Worm (Caenorhabditis elegans) whole organism, L4 larva: ENCODE measurements around the gene set-15.

ENCODE experiments used
- D1046.2 ChIP-seq: fragments of 200-800 bp; sonication (Bioruptor generic); IDR thresholded peaks from 2 replicates; pipeline ENCODE4 v1.3.6; 2022; ENCODE audit warnings: missing genetic modification characterization, missing compliant biosample characterization
- F37D6.2 ChIP-seq: sonication (generic microtip); optimal IDR thresholded peaks from 2 replicates; lab custom pipeline; 2016; ENCODE audit warnings: mild to moderate bottlenecking, missing genetic modification characterization, missing compliant biosample characterization
- F44E2.7 ChIP-seq: fragments of 200-800 bp; sonication (Bioruptor generic); IDR thresholded peaks from 2 replicates; pipeline ENCODE4 v2.1.2; 2022; ENCODE audit warnings: missing genetic modification characterization, missing compliant biosample characterization
- T26A8.4 ChIP-seq: fragments of 200-800 bp; sonication (Bioruptor generic); IDR thresholded peaks from 2 replicates; pipeline ENCODE4 v1.3.6; 2022; ENCODE audit warnings: missing genetic modification characterization, missing compliant biosample characterization
- ZK546.5 ChIP-seq, 2 experiments: sonication (generic microtip); optimal IDR thresholded peaks; 2 replicates each; lab custom pipeline; 2017; ENCODE audit warnings: missing biosample characterization in 2 of 2, missing genetic modification characterization in 2 of 2
- aha-1 ChIP-seq: fragments of 150-350 bp; peaks from one replicate; lab custom pipeline; 2014; ENCODE audit warnings: missing biosample characterization, missing genetic modification characterization
- arid-1 ChIP-seq: fragments of 200-800 bp; sonication (Bioruptor generic); conservative IDR thresholded peaks from 2 replicates; pipeline ENCODE4 v1.3.6; 2022; ENCODE audit warnings: missing genetic modification reagents, missing genetic modification characterization, missing compliant biosample characterization
- attf-4 ChIP-seq: sonication (generic microtip); optimal IDR thresholded peaks from 3 replicates; lab custom pipeline; 2017; ENCODE audit warnings: missing biosample characterization, missing genetic modification characterization
- ces-1 ChIP-seq: fragments of 150-350 bp; sonication (generic microtip); optimal IDR thresholded peaks from 4 replicates; lab custom pipeline; 2014; ENCODE audit warnings: missing biosample characterization, missing genetic modification reagents, missing genetic modification characterization
- daf-16 ChIP-seq, 3 experiments: sonication (generic microtip); optimal IDR thresholded peaks; 2 replicates each; lab custom pipeline; 2016 to 2017; ENCODE audit warnings: missing genetic modification characterization in 3 of 3, missing genetic modification reagents in 3 of 3, mild to moderate bottlenecking in 2 of 3, missing compliant biosample characterization in 2 of 3, missing biosample characterization in 1 of 3, moderate library complexity in 1 of 3
- dmd-6 ChIP-seq: fragments of 200-800 bp; sonication (Bioruptor generic); IDR thresholded peaks from 2 replicates; pipeline ENCODE4 v1.3.6; 2022; ENCODE audit warnings: missing genetic modification reagents, missing genetic modification characterization, missing compliant biosample characterization
- dmd-8 ChIP-seq: fragments of 200-800 bp; sonication (Bioruptor generic); IDR thresholded peaks from 2 replicates; pipeline ENCODE4 v1.3.6; 2022; ENCODE audit warnings: missing genetic modification characterization, missing compliant biosample characterization
- dmd-9 ChIP-seq: fragments of 200-800 bp; sonication (Bioruptor generic); IDR thresholded peaks from 2 replicates; pipeline ENCODE4 v1.3.6; 2022; ENCODE audit warnings: missing genetic modification reagents, missing genetic modification characterization, missing compliant biosample characterization
- dve-1 ChIP-seq: sonication (generic microtip); optimal IDR thresholded peaks from 2 replicates; lab custom pipeline; 2017; ENCODE audit warnings: antibody characterized with exemption, mild to moderate bottlenecking, missing genetic modification characterization, missing compliant biosample characterization; ENCODE audit not compliant: insufficient read depth
- fos-1 ChIP-seq: fragments of 150-350 bp; optimal IDR thresholded peaks from 2 replicates; lab custom pipeline; 2014; ENCODE audit warnings: missing biosample characterization, missing genetic modification characterization
- hlh-11 ChIP-seq: fragments of 200-800 bp; sonication (Bioruptor generic); optimal IDR thresholded peaks from 2 replicates; lab custom pipeline; 2018; ENCODE audit warnings: mild to moderate bottlenecking, missing genetic modification characterization, missing compliant biosample characterization
- hlh-30 ChIP-seq: sonication (generic microtip); optimal IDR thresholded peaks from 2 replicates; lab custom pipeline; 2017; ENCODE audit warnings: antibody characterized with exemption, mild to moderate bottlenecking, missing genetic modification characterization, missing compliant biosample characterization; ENCODE audit not compliant: insufficient read depth
- lin-1 ChIP-seq: fragments of 200-800 bp; sonication (Bioruptor generic); IDR thresholded peaks from 2 replicates; pipeline ENCODE4 v1.3.6; 2022; ENCODE audit warnings: missing genetic modification reagents, missing genetic modification characterization, missing compliant biosample characterization
- lin-15B ChIP-seq: fragments of 150-350 bp; sonication (generic microtip); optimal IDR thresholded peaks from 3 replicates; lab custom pipeline; 2014; ENCODE audit warnings: missing biosample characterization, missing genetic modification characterization
- lin-29 ChIP-seq: fragments of 200-800 bp; sonication (Bioruptor generic); IDR thresholded peaks from 2 replicates; pipeline ENCODE4 v1.3.6; 2022; ENCODE audit warnings: missing genetic modification reagents, missing genetic modification characterization, missing compliant biosample characterization
- lin-39 ChIP-seq: fragments of 150-350 bp; optimal IDR thresholded peaks from 2 replicates; lab custom pipeline; 2014; ENCODE audit warnings: missing biosample characterization, missing genetic modification reagents, missing genetic modification characterization
- mdl-1 ChIP-seq, 2 experiments: fragments of 150-350 bp in 1 of 2; sonication (generic microtip) in 1 of 2; optimal IDR thresholded peaks; 2 replicates each; lab custom pipeline; 2014 to 2017; ENCODE audit warnings: missing biosample characterization in 2 of 2, missing genetic modification characterization in 2 of 2
- mes-2 ChIP-seq: sonication (generic microtip); optimal IDR thresholded peaks from 2 replicates; lab custom pipeline; 2016; ENCODE audit warnings: missing genotype, mild to moderate bottlenecking, missing genetic modification characterization, missing compliant biosample characterization; ENCODE audit not compliant: poor library complexity, severe bottlenecking
- nhr-102 ChIP-seq: sonication (generic microtip); optimal IDR thresholded peaks from 2 replicates; lab custom pipeline; 2016; ENCODE audit warnings: mild to moderate bottlenecking, missing genetic modification characterization, moderate library complexity, missing compliant biosample characterization
- nhr-111 ChIP-seq: fragments of 200-800 bp; sonication (Bioruptor generic); optimal IDR thresholded peaks from 2 replicates; lab custom pipeline; 2018; ENCODE audit warnings: mild to moderate bottlenecking, missing genetic modification characterization, missing compliant biosample characterization
- nhr-237 ChIP-seq: sonication (generic microtip); optimal IDR thresholded peaks from 2 replicates; lab custom pipeline; 2017; ENCODE audit warnings: missing biosample characterization, missing genetic modification characterization
- nhr-25 ChIP-seq: sonication (generic microtip); optimal IDR thresholded peaks from 2 replicates; lab custom pipeline; 2017; ENCODE audit warnings: missing genetic modification characterization, mild to moderate bottlenecking, missing compliant biosample characterization, antibody characterized with exemption, moderate library complexity, borderline replicate concordance; ENCODE audit not compliant: insufficient read depth
- nhr-28 ChIP-seq: fragments of 150-350 bp; optimal IDR thresholded peaks from 2 replicates; lab custom pipeline; 2014; ENCODE audit warnings: missing biosample characterization, missing genetic modification characterization
- nhr-42 ChIP-seq: fragments of 200-800 bp; sonication (Bioruptor generic); IDR thresholded peaks from 2 replicates; pipeline ENCODE4 v1.3.6; 2022; ENCODE audit warnings: missing genetic modification characterization, missing compliant biosample characterization
- nhr-48 ChIP-seq: sonication (generic microtip); optimal IDR thresholded peaks from 2 replicates; lab custom pipeline; 2016; ENCODE audit warnings: mild to moderate bottlenecking, missing genetic modification characterization, missing compliant biosample characterization
- pha-4 ChIP-seq, 2 experiments: fragments of 150-350 bp in 1 of 2; fragments of 200-800 bp in 1 of 2; sonication (Bioruptor generic) in 1 of 2; IDR thresholded peaks in 1 of 2; optimal IDR thresholded peaks in 1 of 2; 2 replicates each; pipeline versions ENCODE4 v1.3.6 to Lab custom; 2014 to 2022; ENCODE audit warnings: missing genetic modification characterization in 2 of 2, missing genetic modification reagents in 2 of 2, missing biosample characterization in 1 of 2, missing compliant biosample characterization in 1 of 2
- php-3 ChIP-seq: fragments of 200-800 bp; sonication (Bioruptor generic); IDR thresholded peaks from 2 replicates; pipeline ENCODE4 v1.3.6; 2022; ENCODE audit warnings: missing genetic modification reagents, missing genetic modification characterization, missing compliant biosample characterization
- pqm-1 ChIP-seq: sonication (generic microtip); optimal IDR thresholded peaks from 2 replicates; lab custom pipeline; 2017; ENCODE audit warnings: missing biosample characterization, missing genetic modification characterization
- rbr-2 ChIP-seq: sonication (generic microtip); optimal IDR thresholded peaks from 2 replicates; lab custom pipeline; 2016; ENCODE audit warnings: missing genotype, missing genetic modification characterization, missing compliant biosample characterization
- spr-1 ChIP-seq: sonication (generic microtip); optimal IDR thresholded peaks from 2 replicates; lab custom pipeline; 2016; ENCODE audit warnings: mild to moderate bottlenecking, missing genetic modification characterization, missing compliant biosample characterization
- spr-3 ChIP-seq: fragments of 200-800 bp; sonication (Bioruptor generic); optimal IDR thresholded peaks from 2 replicates; lab custom pipeline; 2018; ENCODE audit warnings: mild to moderate bottlenecking, missing genetic modification characterization, missing compliant biosample characterization
- tra-1 ChIP-seq: fragments of 200-800 bp; sonication (Bioruptor generic); IDR thresholded peaks from 2 replicates; pipeline ENCODE4 v1.3.6; 2022; ENCODE audit warnings: missing genetic modification reagents, missing genetic modification characterization, missing compliant biosample characterization
- unc-130 ChIP-seq: sonication (generic microtip); optimal IDR thresholded peaks from 2 replicates; lab custom pipeline; 2016; ENCODE audit warnings: missing genetic modification reagents, missing genetic modification characterization, missing compliant biosample characterization
- ztf-11 ChIP-seq: fragments of 150-350 bp; optimal IDR thresholded peaks from 2 replicates; lab custom pipeline; 2014; ENCODE audit warnings: missing biosample characterization, missing genetic modification characterization

Gene set-15

ce11 chrIV:4821843-4822242 lies 41.8 kb upstream of the set-15 start (continued):
- peak; percentile 90 for TF ChIP-seq dmd-6 (GFP tag; lab: Robert Waterston, UW)
- TF ChIP-seq D1046.2 (GFP tag; lab: Robert Waterston, UW), result no peak
- no peak for TF ChIP-seq dmd-9 (GFP tag; lab: Robert Waterston, UW)
- no peak for TF ChIP-seq F37D6.2 (tag; lab: Kevin White, UChicago)
- TF ChIP-seq spr-1 (tag; lab: Kevin White, UChicago), result no peak
- TF ChIP-seq ZK546.5 (tag; optimal IDR thresholded peaks at IDR 0.05; lab: Kevin White, UChicago), result no peak
- no peak for TF ChIP-seq ces-1 (GFP tag; lab: Kevin White, UChicago)
- no peak for TF ChIP-seq lin-1 (GFP tag; lab: Robert Waterston, UW)

ce11 chrIV:4821054-4821453 lies 41.0 kb upstream of the set-15 start, which contains the start of gene H06H21.8:
TSS of gene H06H21.8 (minus strand) at chrIV:4821131.
- peak; percentile 42 for TF ChIP-seq pqm-1
- no peak for TF ChIP-seq arid-1 (GFP tag; lab: Robert Waterston, UW)
- peak; percentile 70 for TF ChIP-seq hlh-11 (tag; lab: Kevin White, UChicago)
- no peak for TF ChIP-seq nhr-237 (tag; lab: Kevin White, UChicago)
- peak; percentile 45 for TF ChIP-seq hlh-30 (tag; lab: Kevin White, UChicago)
- peak; percentile 56 for TF ChIP-seq aha-1
- TF ChIP-seq nhr-48 (tag; lab: Kevin White, UChicago), result peak; percentile 29
- no peak for TF ChIP-seq ztf-11 (tag; lab: Kevin White, UChicago)
- TF ChIP-seq dve-1 (tag; lab: Kevin White, UChicago), result peak; percentile 83
- TF ChIP-seq nhr-25, result no peak
- no peak for TF ChIP-seq daf-16 (GFP tag; optimal IDR thresholded peaks at IDR 0.05; lab: Kevin White, UChicago)
- TF ChIP-seq daf-16 (tag; optimal IDR thresholded peaks at IDR 0.05; lab: Kevin White, UChicago), result peak; percentile 70
- peak; percentile 94 for TF ChIP-seq dmd-6 (GFP tag; lab: Robert Waterston, UW)
- no peak for TF ChIP-seq rbr-2 (tag; lab: Kevin White, UChicago)
- TF ChIP-seq tra-1, result peak; percentile 72; the same call in 1 of the 2 replicates
- peak; percentile 72 for TF ChIP-seq nhr-28
- TF ChIP-seq lin-1 (GFP tag; lab: Robert Waterston, UW), result no peak
- TF ChIP-seq php-3, result 0 out of 2 replicates have a peak, but pooled peaks have one; percentile 37
- no peak for TF ChIP-seq nhr-102
- peak; percentile 42; the same call in 1 of the 2 replicates for TF ChIP-seq pha-4 (GFP tag; IDR thresholded peaks at IDR 0.05; lab: Robert Waterston, UW)
- TF ChIP-seq pha-4 (tag; optimal IDR thresholded peaks at IDR 0.05; lab: Kevin White, UChicago), result no peak
- peak in 1 of 2 experiments; percentile 3 for TF ChIP-seq mdl-1 (tag; optimal IDR thresholded peaks at IDR 0.05; lab: Kevin White, UChicago)

ce11 chrIV:4814185-4814584 lies 34.2 kb upstream of the set-15 start, which contains the start of gene srw-94:
TSS of gene srw-94 (plus strand) at chrIV:4814485.
- TF ChIP-seq tra-1, result no peak
- TF ChIP-seq nhr-111 (GFP tag; lab: Kevin White, UChicago), result no peak
- TF ChIP-seq lin-29, result no peak
- TF ChIP-seq spr-3 (GFP tag; lab: Kevin White, UChicago), result no peak
- TF ChIP-seq nhr-28, result no peak
- TF ChIP-seq attf-4 (tag; lab: Kevin White, UChicago), result no peak
- TF ChIP-seq dmd-6 (GFP tag; lab: Robert Waterston, UW), result no peak
- TF ChIP-seq fos-1 (tag; lab: Kevin White, UChicago), result no peak
- no peak for TF ChIP-seq T26A8.4 (GFP tag; lab: Robert Waterston, UW)
- TF ChIP-seq ces-1 (GFP tag; lab: Kevin White, UChicago), result no peak
- TF ChIP-seq nhr-42 (GFP tag; lab: Robert Waterston, UW), result no peak
- TF ChIP-seq dmd-8, result no peak
- no peak for TF ChIP-seq lin-15B (tag; lab: Kevin White, UChicago)
- TF ChIP-seq lin-39, result no peak
- no peak for TF ChIP-seq unc-130 (GFP tag; lab: Kevin White, UChicago)
- TF ChIP-seq F44E2.7 (GFP tag; lab: Robert Waterston, UW), result no peak
- TF ChIP-seq mes-2 (tag; lab: Kevin White, UChicago), result no peak
- TF ChIP-seq F37D6.2 (tag; lab: Kevin White, UChicago), result no peak
